Fruit fly (Drosophila melanogaster) whole organism: ENCODE data around the gene Nos.

Experiments
- EcR ChIP-seq, 2 experiments: fragments of >200 bp; optimal IDR thresholded peaks; 2 replicates each; lab custom pipeline; 2017; ENCODE audit warnings: missing biosample characterization in 2 of 2, missing genetic modification characterization in 2 of 2, missing genetic modification reagents in 2 of 2
- psq ChIP-seq: fragments of >200 bp; optimal IDR thresholded peaks from 2 replicates; lab custom pipeline; 2017

DNA sequence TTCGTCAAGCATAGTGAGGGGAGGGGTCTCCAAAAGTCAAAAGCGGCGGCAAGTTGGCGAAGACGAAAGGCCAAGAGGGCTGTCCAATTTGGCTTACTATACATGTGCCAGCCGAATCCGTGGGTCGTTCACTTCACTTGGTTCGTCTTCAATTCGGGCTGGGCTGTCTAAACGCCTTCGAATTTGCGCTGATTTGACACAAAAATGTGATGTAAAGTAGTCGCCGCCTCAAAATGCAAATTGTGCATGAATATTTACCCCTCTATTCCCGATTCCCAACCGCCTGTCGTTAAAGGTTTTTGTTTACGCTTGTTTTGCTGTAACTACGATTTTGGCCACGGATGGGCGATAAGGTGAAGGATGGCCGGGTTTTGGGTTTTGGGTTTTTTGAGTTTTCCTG, 41.6 kb downstream of the Nos start:
- TF ChIP-seq psq (lab: Kevin White, UChicago) (no peak), EcR (GFP tag; optimal IDR thresholded peaks at IDR 0.05; lab: Kevin White, UChicago) (no peak)
